Fruit fly (Drosophila melanogaster) whole organism, prepupa: Measurements from ENCODE around the gene CG11837.
A peak's percentile ranks its signal among the peaks of the same experiment; 100 is the strongest.

Experiments
- CG10631 ChIP-seq: fragments of 200-800 bp; sonication (Bioruptor generic); optimal IDR thresholded peaks from 2 replicates; lab custom pipeline; 2016; ENCODE audit warnings: missing biosample characterization, missing genetic modification characterization
- CG10669 ChIP-seq: fragments of 200-800 bp; sonication (Bioruptor generic); optimal IDR thresholded peaks from 3 replicates; lab custom pipeline; 2018; ENCODE audit warnings: missing biosample characterization, mild to moderate bottlenecking, missing genetic modification characterization, moderate library complexity
- CG11294 ChIP-seq: fragments of 200-800 bp; sonication (Bioruptor generic); IDR thresholded peaks from 2 replicates; pipeline ENCODE4 v1.3.6; 2022; ENCODE audit warnings: missing biosample characterization, missing genetic modification characterization
- CG11762 ChIP-seq: fragments of 200-800 bp; sonication (Bioruptor generic); optimal IDR thresholded peaks from 3 replicates; lab custom pipeline; 2016; ENCODE audit warnings: missing biosample characterization, missing genetic modification characterization; ENCODE audit not compliant: insufficient read depth
- CG11902 ChIP-seq: fragments of 200-800 bp; sonication (Bioruptor generic); optimal IDR thresholded peaks from 3 replicates; lab custom pipeline; 2016; ENCODE audit warnings: missing biosample characterization, missing genetic modification characterization
- CG15336 ChIP-seq: fragments of 200-800 bp; sonication (Bioruptor generic); IDR thresholded peaks from 2 replicates; pipeline ENCODE4 v1.3.6; 2022; ENCODE audit warnings: missing biosample characterization, missing genetic modification characterization
- CG1621 ChIP-seq: fragments of 200-800 bp; sonication (Bioruptor generic); optimal IDR thresholded peaks from 3 replicates; lab custom pipeline; 2018; ENCODE audit warnings: missing biosample characterization, mild to moderate bottlenecking, missing genetic modification characterization
- CG16779 ChIP-seq: fragments of 200-800 bp; sonication (Bioruptor generic); optimal IDR thresholded peaks from 3 replicates; lab custom pipeline; 2017; ENCODE audit warnings: missing biosample characterization, mild to moderate bottlenecking, missing genetic modification characterization
- CG31627 ChIP-seq: fragments of 200-800 bp; sonication (Bioruptor generic); optimal IDR thresholded peaks from 3 replicates; lab custom pipeline; 2016; ENCODE audit warnings: missing biosample characterization, missing genetic modification characterization
- CG32006 ChIP-seq: fragments of 200-800 bp; sonication (Bioruptor generic); optimal IDR thresholded peaks from 3 replicates; lab custom pipeline; 2017; ENCODE audit warnings: missing biosample characterization, mild to moderate bottlenecking, missing genetic modification characterization
- CG34406 ChIP-seq: fragments of 200-800 bp; sonication (Bioruptor generic); optimal IDR thresholded peaks from 3 replicates; lab custom pipeline; 2016; ENCODE audit warnings: missing biosample characterization, missing genetic modification characterization
- CG3919 ChIP-seq: fragments of 200-800 bp; sonication (Bioruptor generic); optimal IDR thresholded peaks from 3 replicates; lab custom pipeline; 2016; ENCODE audit warnings: missing biosample characterization, missing genetic modification characterization
- CG4318 ChIP-seq: fragments of 200-800 bp; sonication (Bioruptor generic); optimal IDR thresholded peaks from 3 replicates; lab custom pipeline; 2017; ENCODE audit warnings: missing biosample characterization, mild to moderate bottlenecking, missing genetic modification characterization
- CG6163 ChIP-seq: fragments of 200-800 bp; sonication (Bioruptor generic); IDR thresholded peaks from 3 replicates; pipeline ENCODE4 v1.3.6; 2022; ENCODE audit warnings: missing biosample characterization, missing genetic modification characterization
- CG6276 ChIP-seq: fragments of 200-800 bp; sonication (Bioruptor generic); optimal IDR thresholded peaks from 2 replicates; lab custom pipeline; 2017; ENCODE audit warnings: missing biosample characterization, mild to moderate bottlenecking, missing genetic modification characterization
- CG6792 ChIP-seq: fragments of 200-800 bp; sonication (Bioruptor generic); optimal IDR thresholded peaks from 3 replicates; lab custom pipeline; 2016; ENCODE audit warnings: missing biosample characterization, missing genetic modification characterization
- CG6808 ChIP-seq: fragments of 200-800 bp; sonication (Bioruptor generic); optimal IDR thresholded peaks from 3 replicates; lab custom pipeline; 2017; ENCODE audit warnings: missing biosample characterization, missing genetic modification characterization, mild to moderate bottlenecking, moderate library complexity, missing genetic modification reagents
- CG6854 ChIP-seq: fragments of 200-800 bp; sonication (Bioruptor generic); optimal IDR thresholded peaks from 2 replicates; lab custom pipeline; 2017; ENCODE audit warnings: missing biosample characterization, mild to moderate bottlenecking, missing genetic modification characterization
- CG8119 ChIP-seq: fragments of 200-800 bp; sonication (Bioruptor generic); IDR thresholded peaks from 3 replicates; pipeline ENCODE4 v1.3.6; 2022; ENCODE audit warnings: missing biosample characterization, missing genetic modification characterization
- CG8319 ChIP-seq: fragments of 200-800 bp; sonication (Bioruptor generic); optimal IDR thresholded peaks from 3 replicates; lab custom pipeline; 2016; ENCODE audit warnings: missing biosample characterization, missing genetic modification characterization
- CG8632 ChIP-seq: fragments of 200-800 bp; sonication (Bioruptor generic); optimal IDR thresholded peaks from 3 replicates; lab custom pipeline; 2016; ENCODE audit warnings: missing biosample characterization, missing genetic modification characterization
- CG9139 ChIP-seq: fragments of 200-800 bp; sonication (Bioruptor generic); optimal IDR thresholded peaks from 3 replicates; lab custom pipeline; 2017; ENCODE audit warnings: missing biosample characterization, mild to moderate bottlenecking, missing genetic modification characterization
- Eip75B ChIP-seq: fragments of 200-800 bp; sonication (Bioruptor generic); optimal IDR thresholded peaks from 3 replicates; lab custom pipeline; 2016; ENCODE audit warnings: missing biosample characterization, missing genetic modification characterization
- Eip78C ChIP-seq: fragments of 200-800 bp; sonication (Bioruptor generic); peaks from one replicate; lab custom pipeline; 2016; ENCODE audit warnings: missing biosample characterization, missing genetic modification characterization
- Eip93F ChIP-seq: fragments of 200-800 bp; sonication (Bioruptor generic); optimal IDR thresholded peaks from 2 replicates; lab custom pipeline; 2016; ENCODE audit warnings: missing biosample characterization, mild to moderate bottlenecking, missing genetic modification characterization
- Ets96B ChIP-seq: fragments of 200-800 bp; optimal IDR thresholded peaks from 2 replicates; lab custom pipeline; 2019; ENCODE audit warnings: missing biosample characterization, mild to moderate bottlenecking, missing genetic modification characterization, moderate library complexity
- Hr38 ChIP-seq: sonication (Bioruptor generic); optimal IDR thresholded peaks from 2 replicates; lab custom pipeline; 2016; ENCODE audit warnings: missing biosample characterization, missing genetic modification characterization
- Hr39 ChIP-seq: fragments of 200-800 bp; sonication (Bioruptor generic); optimal IDR thresholded peaks from 2 replicates; lab custom pipeline; 2016; ENCODE audit warnings: missing biosample characterization, missing genetic modification characterization
- Hr4 ChIP-seq: fragments of 200-800 bp; sonication (Bioruptor generic); optimal IDR thresholded peaks from 3 replicates; lab custom pipeline; 2016; ENCODE audit warnings: missing biosample characterization, missing genetic modification characterization
- Lpt ChIP-seq: fragments of 200-800 bp; sonication (Bioruptor generic); optimal IDR thresholded peaks from 3 replicates; lab custom pipeline; 2016; ENCODE audit warnings: missing biosample characterization, missing genetic modification characterization
- Met ChIP-seq: fragments of 200-800 bp; sonication (Bioruptor generic); optimal IDR thresholded peaks from 3 replicates; lab custom pipeline; 2016; ENCODE audit warnings: missing biosample characterization, missing genetic modification characterization
- Smox ChIP-seq: fragments of 200-800 bp; sonication (Bioruptor generic); optimal IDR thresholded peaks from 3 replicates; lab custom pipeline; 2016; ENCODE audit warnings: missing biosample characterization, missing genetic modification characterization
- Sox102F ChIP-seq: fragments of 200-800 bp; sonication (Bioruptor generic); optimal IDR thresholded peaks from 2 replicates; lab custom pipeline; 2016; ENCODE audit warnings: missing biosample characterization, mild to moderate bottlenecking, missing genetic modification characterization
- Sox15 ChIP-seq: fragments of 200-800 bp; sonication (Bioruptor generic); optimal IDR thresholded peaks from 3 replicates; lab custom pipeline; 2016; ENCODE audit warnings: missing biosample characterization, missing genetic modification characterization
- achi ChIP-seq: fragments of 200-800 bp; sonication (Bioruptor generic); optimal IDR thresholded peaks from 3 replicates; lab custom pipeline; 2016; ENCODE audit warnings: missing biosample characterization, missing genetic modification characterization
- acj6 ChIP-seq: fragments of 200-800 bp; sonication (Bioruptor generic); optimal IDR thresholded peaks from 3 replicates; lab custom pipeline; 2016; ENCODE audit warnings: missing biosample characterization, missing genetic modification characterization
- cyc ChIP-seq: fragments of 200-800 bp; sonication (Bioruptor generic); optimal IDR thresholded peaks from 3 replicates; lab custom pipeline; 2016; ENCODE audit warnings: missing biosample characterization, missing genetic modification characterization
- dac ChIP-seq: fragments of 200-800 bp; sonication (Bioruptor generic); optimal IDR thresholded peaks from 2 replicates; lab custom pipeline; 2017; ENCODE audit warnings: missing biosample characterization, mild to moderate bottlenecking, missing genetic modification characterization
- eg ChIP-seq: fragments of 200-800 bp; sonication (Bioruptor generic); IDR thresholded peaks from 3 replicates; pipeline ENCODE4 v1.3.6; 2022; ENCODE audit warnings: missing biosample characterization, missing genetic modification characterization
- esn ChIP-seq: fragments of 200-800 bp; sonication (Bioruptor generic); optimal IDR thresholded peaks from 2 replicates; lab custom pipeline; 2016; ENCODE audit warnings: missing biosample characterization, mild to moderate bottlenecking, missing genetic modification characterization, moderate library complexity
- fd59A ChIP-seq: fragments of 200-800 bp; sonication (Bioruptor generic); optimal IDR thresholded peaks from 2 replicates; lab custom pipeline; 2017; ENCODE audit warnings: missing biosample characterization, mild to moderate bottlenecking, missing genetic modification characterization, missing genetic modification reagents
- fd85E ChIP-seq: fragments of 200-800 bp; sonication (Bioruptor generic); optimal IDR thresholded peaks from 3 replicates; lab custom pipeline; 2016; ENCODE audit warnings: missing biosample characterization, missing genetic modification characterization
- fkh ChIP-seq: fragments of 200-800 bp; sonication (Bioruptor generic); optimal IDR thresholded peaks from 3 replicates; lab custom pipeline; 2017; ENCODE audit warnings: missing biosample characterization, mild to moderate bottlenecking, missing genetic modification characterization, moderate library complexity
- lz ChIP-seq: fragments of 200-800 bp; sonication (Bioruptor generic); optimal IDR thresholded peaks from 3 replicates; lab custom pipeline; 2016; ENCODE audit warnings: missing biosample characterization, missing genetic modification characterization
- pdm3 ChIP-seq: fragments of 200-800 bp; sonication (Bioruptor generic); optimal IDR thresholded peaks from 3 replicates; lab custom pipeline; 2016; ENCODE audit warnings: missing biosample characterization, missing genetic modification characterization
- salr ChIP-seq, 2 experiments: fragments of 200-800 bp; sonication (Bioruptor generic); optimal IDR thresholded peaks; 3 replicates each; lab custom pipeline; 2016 to 2018; ENCODE audit warnings: missing biosample characterization in 2 of 2, missing genetic modification characterization in 2 of 2, mild to moderate bottlenecking in 1 of 2
- spab ChIP-seq: fragments of 200-800 bp; sonication (Bioruptor generic); optimal IDR thresholded peaks from 2 replicates; lab custom pipeline; 2017; ENCODE audit warnings: missing biosample characterization, mild to moderate bottlenecking, missing genetic modification characterization, missing genetic modification reagents

CG11837 gene

DNA sequence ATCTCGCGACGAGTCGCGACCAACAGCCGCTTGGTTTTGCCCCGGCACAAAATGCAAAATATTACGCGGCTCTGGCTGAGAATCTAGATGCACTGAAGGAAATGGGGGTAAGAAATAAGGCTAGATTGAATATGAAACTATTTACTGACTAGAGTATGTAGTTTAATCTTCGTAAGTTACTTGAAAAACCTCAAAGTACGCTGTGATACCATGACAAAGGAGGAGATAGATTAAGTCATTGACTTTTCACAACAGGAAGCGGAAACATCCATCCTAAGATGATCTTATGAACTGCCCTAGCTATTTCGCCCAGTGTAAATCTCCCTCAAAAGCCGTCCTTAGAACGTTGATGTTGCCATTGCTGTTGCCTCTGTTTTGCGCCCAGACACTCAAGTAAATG, 44.9 kb downstream of the CG11837 start (continued):
- TF ChIP-seq CG11294 (GFP tag; lab: Robert Waterston, UW) (peak; percentile 46; the same call in 1 of the 2 replicates), CG32006 (GFP tag; lab: Kevin White, UChicago) (peak; percentile 61), CG6808 (GFP tag; lab: Kevin White, UChicago) (peak; percentile 72), CG1621 (peak; percentile 65), Smox (GFP tag; lab: Kevin White, UChicago) (no peak), CG10669 (peak; percentile 71), achi (GFP tag; lab: Kevin White, UChicago) (peak; percentile 68), acj6 (GFP tag; lab: Kevin White, UChicago) (peak; percentile 47), Eip78C (peak; percentile 88), eg (GFP tag; lab: Robert Waterston, UW) (0 out of 3 replicates have a peak, but pooled peaks have one; percentile 46), Eip93F (GFP tag; lab: Kevin White, UChicago) (no peak), lz (GFP tag; lab: Kevin White, UChicago) (peak; percentile 18), Ets96B (tag; lab: Kevin White, UChicago) (peak; percentile 77), CG16779 (tag; lab: Kevin White, UChicago) (peak; percentile 47)

DNA sequence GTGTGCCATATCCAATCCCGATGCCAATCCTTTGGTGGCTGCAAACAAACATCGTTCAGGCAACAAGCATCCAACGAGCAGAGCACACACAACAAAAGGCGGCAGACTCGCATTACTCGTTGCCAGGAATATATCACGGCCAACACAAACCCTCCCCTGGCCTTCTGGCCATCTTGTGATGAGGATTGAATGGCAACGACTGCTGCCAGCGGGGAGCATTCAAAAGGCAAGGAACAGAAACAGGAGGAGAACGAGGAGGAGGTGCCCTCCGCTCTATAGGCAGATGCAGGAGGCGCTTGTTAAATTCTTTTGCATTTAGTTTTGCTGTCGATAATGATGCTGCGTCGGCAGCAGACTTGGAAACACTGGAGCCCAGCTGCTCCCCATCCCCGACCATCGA, 46.2 kb downstream of the CG11837 start:
- TF ChIP-seq CG6854 (GFP tag; lab: Kevin White, UChicago) (peak; percentile 5), CG6792 (GFP tag; lab: Kevin White, UChicago) (no peak)

- peak; percentile 91 for TF ChIP-seq CG6163 (GFP tag; lab: Robert Waterston, UW)
- TF ChIP-seq CG8632 (GFP tag; lab: Kevin White, UChicago): peak; percentile 66
- peak; percentile 72 for TF ChIP-seq CG1621
- TF ChIP-seq dac: no peak
- TF ChIP-seq CG6792 (GFP tag; lab: Kevin White, UChicago): peak; percentile 82
- no peak for TF ChIP-seq CG4318 (GFP tag; lab: Kevin White, UChicago)
- no peak for TF ChIP-seq fd85E
- TF ChIP-seq CG9139 (GFP tag; lab: Kevin White, UChicago): peak; percentile 66
- TF ChIP-seq spab (GFP tag; lab: Kevin White, UChicago): peak; percentile 83
- TF ChIP-seq CG15336: peak; percentile 38
- TF ChIP-seq CG6808 (GFP tag; lab: Kevin White, UChicago): no peak
- TF ChIP-seq Ets96B (tag; lab: Kevin White, UChicago): peak; percentile 86
- no peak; the same call in 2 of the 3 replicates for TF ChIP-seq CG8119 (GFP tag; lab: Robert Waterston, UW)
- no peak for TF ChIP-seq CG6276 (GFP tag; lab: Kevin White, UChicago)
- TF ChIP-seq fkh (GFP tag; lab: Kevin White, UChicago): no peak
- peak; percentile 91 for TF ChIP-seq Met (GFP tag; lab: Kevin White, UChicago)
- 0 out of 3 replicates have a peak, but pooled peaks have one; percentile 25 for TF ChIP-seq eg (GFP tag; lab: Robert Waterston, UW)
- TF ChIP-seq cyc (GFP tag; lab: Kevin White, UChicago): peak; percentile 85
- TF ChIP-seq CG10631: peak; percentile 82
- TF ChIP-seq CG8319: no peak
- peak; percentile 78 for TF ChIP-seq CG3919 (GFP tag; lab: Kevin White, UChicago)
- peak; percentile 59 for TF ChIP-seq CG11902 (GFP tag; lab: Kevin White, UChicago)
- TF ChIP-seq Sox15: peak; percentile 61
- no peak for TF ChIP-seq Eip75B (GFP tag; lab: Kevin White, UChicago)
- peak in 1 of 2 experiments; percentile 60 for TF ChIP-seq salr (GFP tag; optimal IDR thresholded peaks at IDR 0.05; lab: Kevin White, UChicago)
- TF ChIP-seq CG31627 (GFP tag; lab: Kevin White, UChicago): peak; percentile 88
- TF ChIP-seq CG11294 (GFP tag; lab: Robert Waterston, UW): no peak
- no peak for TF ChIP-seq Lpt (GFP tag; lab: Kevin White, UChicago)
- TF ChIP-seq CG11762 (GFP tag; lab: Kevin White, UChicago): peak; percentile 44
- TF ChIP-seq esn (GFP tag; lab: Kevin White, UChicago): peak; percentile 92
- peak; percentile 91 for TF ChIP-seq Hr39 (GFP tag; lab: Kevin White, UChicago)
- TF ChIP-seq Hr38 (GFP tag; lab: Kevin White, UChicago): no peak
- TF ChIP-seq Hr4 (GFP tag; lab: Kevin White, UChicago): no peak
- peak; percentile 84 for TF ChIP-seq lz (GFP tag; lab: Kevin White, UChicago)
- peak; percentile 96 for TF ChIP-seq Eip78C
- peak; percentile 67 for TF ChIP-seq CG34406 (GFP tag; lab: Kevin White, UChicago)
- peak; percentile 81 for TF ChIP-seq fd59A
- TF ChIP-seq pdm3 (GFP tag; lab: Kevin White, UChicago): no peak
- TF ChIP-seq achi (GFP tag; lab: Kevin White, UChicago): peak; percentile 77
- TF ChIP-seq Sox102F (GFP tag; lab: Kevin White, UChicago): peak; percentile 89
Observed at dm6 chr3R:29096009-29096443, 46.7 kb downstream of the CG11837 start.
